Fruit fly (Drosophila melanogaster) whole organism, embryonic: Measurements from ENCODE around the gene Cad99C.

ENCODE experiments used
- CG10147 ChIP-seq: fragments of 200-800 bp; sonication (Bioruptor generic); optimal IDR thresholded peaks from 2 replicates; lab custom pipeline; 2019; ENCODE audit warnings: missing biosample characterization, mild to moderate bottlenecking, missing genetic modification characterization, moderate library complexity
- CG10274 ChIP-seq: fragments of 200-800 bp; sonication (Bioruptor generic); optimal IDR thresholded peaks from 3 replicates; lab custom pipeline; 2017; ENCODE audit warnings: missing biosample characterization, mild to moderate bottlenecking, missing genetic modification characterization
- CG11456 ChIP-seq: fragments of 200-800 bp; sonication (Bioruptor generic); IDR thresholded peaks from 3 replicates; pipeline ENCODE4 v1.3.6; 2022; ENCODE audit warnings: missing biosample characterization, missing genetic modification characterization
- CG12942 ChIP-seq: fragments of 200-800 bp; sonication (Bioruptor generic); optimal IDR thresholded peaks from 3 replicates; lab custom pipeline; 2016; ENCODE audit warnings: missing biosample characterization, missing genetic modification characterization
- CG14710 ChIP-seq: fragments of 200-800 bp; sonication (Bioruptor generic); optimal IDR thresholded peaks from 3 replicates; lab custom pipeline; 2019; ENCODE audit warnings: missing biosample characterization, mild to moderate bottlenecking, missing genetic modification characterization, moderate library complexity
- CG16863 ChIP-seq: fragments of 200-800 bp; sonication (Bioruptor generic); optimal IDR thresholded peaks from 3 replicates; lab custom pipeline; 2016; ENCODE audit warnings: missing biosample characterization, missing genetic modification characterization
- CG1832 ChIP-seq: fragments of 200-800 bp; sonication (Bioruptor generic); optimal IDR thresholded peaks from 2 replicates; lab custom pipeline; 2017; ENCODE audit warnings: missing biosample characterization, mild to moderate bottlenecking, missing genetic modification characterization, inconsistent platforms
- CG18599 ChIP-seq: fragments of 200-800 bp; sonication (Bioruptor generic); optimal IDR thresholded peaks from 3 replicates; lab custom pipeline; 2017; ENCODE audit warnings: missing biosample characterization, missing genetic modification characterization, mild to moderate bottlenecking, moderate library complexity, missing genetic modification reagents
- CG31388 ChIP-seq: fragments of 200-800 bp; sonication (Bioruptor generic); optimal IDR thresholded peaks from 2 replicates; lab custom pipeline; 2016; ENCODE audit warnings: missing biosample characterization, missing genetic modification characterization
- CG6791 ChIP-seq: fragments of 200-800 bp; sonication (Bioruptor generic); IDR thresholded peaks from 3 replicates; pipeline ENCODE4 v1.3.6; 2022; ENCODE audit warnings: missing biosample characterization, missing genetic modification characterization; ENCODE audit not compliant: partially characterized antibody
- CG7839 ChIP-seq: fragments of 200-800 bp; sonication (Bioruptor generic); optimal IDR thresholded peaks from 3 replicates; lab custom pipeline; 2018; ENCODE audit warnings: missing biosample characterization, mild to moderate bottlenecking, missing genetic modification characterization, moderate library complexity
- CG8388 ChIP-seq: fragments of 200-800 bp; sonication (Bioruptor generic); optimal IDR thresholded peaks from 2 replicates; lab custom pipeline; 2019; ENCODE audit warnings: missing biosample characterization, mild to moderate bottlenecking, missing genetic modification characterization, moderate library complexity
- HHEX ChIP-seq: fragments of 200-800 bp; sonication (Bioruptor generic); optimal IDR thresholded peaks from 3 replicates; lab custom pipeline; 2017; ENCODE audit warnings: missing biosample characterization, mild to moderate bottlenecking, missing genetic modification characterization, missing genetic modification reagents
- Mad ChIP-seq: fragments of 200-800 bp; sonication (Bioruptor generic); optimal IDR thresholded peaks from 2 replicates; lab custom pipeline; 2016; ENCODE audit warnings: missing biosample characterization, missing genetic modification characterization
- Nf-YC ChIP-seq: fragments of 200-800 bp; optimal IDR thresholded peaks from 3 replicates; lab custom pipeline; 2019; ENCODE audit warnings: missing biosample characterization, mild to moderate bottlenecking, missing genetic modification characterization, moderate library complexity
- PHDP ChIP-seq: fragments of 200-800 bp; sonication (Bioruptor generic); optimal IDR thresholded peaks from 3 replicates; lab custom pipeline; 2018; ENCODE audit warnings: missing biosample characterization, mild to moderate bottlenecking, missing genetic modification characterization, moderate library complexity
- Rx ChIP-seq: fragments of 200-800 bp; sonication (Bioruptor generic); IDR thresholded peaks from 2 replicates; pipeline ENCODE4 v1.3.6; 2022; ENCODE audit warnings: missing biosample characterization, missing genetic modification characterization
- Sox100B ChIP-seq: fragments of 200-800 bp; sonication (Bioruptor generic); optimal IDR thresholded peaks from 3 replicates; lab custom pipeline; 2018; ENCODE audit warnings: missing biosample characterization, mild to moderate bottlenecking, missing genetic modification characterization
- bcd ChIP-seq: fragments of 200-800 bp; sonication (Bioruptor generic); optimal IDR thresholded peaks from 2 replicates; lab custom pipeline; 2017; ENCODE audit warnings: missing biosample characterization, mild to moderate bottlenecking, missing genetic modification characterization
- dmrt99B ChIP-seq: fragments of 200-800 bp; sonication (Bioruptor generic); optimal IDR thresholded peaks from 2 replicates; lab custom pipeline; 2018; ENCODE audit warnings: missing biosample characterization, mild to moderate bottlenecking, missing genetic modification characterization, moderate library complexity
- ftz-f1 ChIP-seq: fragments of 200-800 bp; sonication (Bioruptor generic); optimal IDR thresholded peaks from 2 replicates; lab custom pipeline; 2016; ENCODE audit warnings: missing biosample characterization, missing genetic modification characterization
- gcm2 ChIP-seq: fragments of 200-800 bp; sonication (Bioruptor generic); optimal IDR thresholded peaks from 2 replicates; lab custom pipeline; 2016; ENCODE audit warnings: missing biosample characterization, missing genetic modification characterization
- inv ChIP-seq: fragments of 200-800 bp; sonication (Bioruptor generic); IDR thresholded peaks from 2 replicates; pipeline ENCODE4 v1.3.6; 2022; ENCODE audit warnings: missing biosample characterization, missing genetic modification characterization; ENCODE audit not compliant: partially characterized antibody
- p53 ChIP-seq: fragments of 200-800 bp; sonication (Bioruptor generic); optimal IDR thresholded peaks from 2 replicates; lab custom pipeline; 2016; ENCODE audit warnings: missing biosample characterization, missing genetic modification characterization
- pho ChIP-seq: fragments of 200-800 bp; sonication (Bioruptor generic); optimal IDR thresholded peaks from 2 replicates; lab custom pipeline; 2016; ENCODE audit warnings: missing biosample characterization, missing genetic modification characterization
- sens ChIP-seq: fragments of 200-800 bp; sonication (Bioruptor generic); peaks from one replicate; lab custom pipeline; 2016; ENCODE audit warnings: missing biosample characterization, missing genetic modification characterization
- zf30C ChIP-seq: fragments of 200-800 bp; sonication (Bioruptor generic); optimal IDR thresholded peaks from 3 replicates; lab custom pipeline; 2018; ENCODE audit warnings: missing biosample characterization, mild to moderate bottlenecking, missing genetic modification characterization

Cad99C gene

DNA sequence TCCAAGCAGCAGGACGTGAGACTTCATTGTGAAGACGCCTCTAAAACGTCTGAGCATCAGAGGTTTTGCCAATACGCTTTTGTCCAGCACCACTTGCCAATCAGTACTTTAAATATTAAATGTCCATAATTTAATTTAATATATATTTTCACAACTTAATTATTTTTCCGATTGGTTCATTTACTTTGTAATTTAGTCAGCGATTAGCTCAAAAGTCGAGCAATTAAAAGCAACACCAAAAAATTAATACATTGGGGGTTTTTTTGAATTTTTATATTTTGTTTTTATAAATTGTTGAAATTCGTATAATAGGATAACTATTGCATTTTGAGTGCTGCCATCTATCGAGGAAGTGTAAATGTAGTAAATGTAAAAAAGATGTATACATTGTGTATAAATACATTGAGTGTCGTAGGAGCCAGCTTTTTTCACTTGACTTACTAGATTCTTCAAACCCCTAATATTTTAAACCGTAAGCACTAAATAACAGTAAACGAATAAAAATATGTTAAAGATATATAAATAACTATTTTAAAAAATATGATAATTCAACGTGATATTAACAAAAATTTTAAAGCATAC is 62.4 kb downstream of the Cad99C start, which contains the start of gene CG15517 (continued):
- TF ChIP-seq CG10274 (GFP tag; lab: Kevin White, UChicago) (no peak), dmrt99B (tag; lab: Kevin White, UChicago) (no peak), CG6791 (GFP tag; lab: Robert Waterston, UW) (peak; percentile 60; the same call in 1 of the 3 replicates), Rx (GFP tag; lab: Robert Waterston, UW) (no peak), zf30C (GFP tag; lab: Kevin White, UChicago) (no peak), CG14710 (peak; percentile 19), CG12942 (GFP tag; lab: Kevin White, UChicago) (no peak), inv (no peak), CG31388 (GFP tag; lab: Kevin White, UChicago) (no peak), p53 (no peak), CG11456 (GFP tag; lab: Robert Waterston, UW) (peak; percentile 58; the same call in 1 of the 3 replicates), CG8388 (GFP tag; lab: Kevin White, UChicago) (no peak), Sox100B (GFP tag; lab: Kevin White, UChicago) (no peak), CG1832 (GFP tag; lab: Kevin White, UChicago) (no peak), CG16863 (no peak), CG10147 (GFP tag; lab: Kevin White, UChicago) (no peak), pho (GFP tag; lab: Kevin White, UChicago) (no peak), sens (GFP tag; lab: Kevin White, UChicago) (no peak), PHDP (peak; percentile 14), Mad (no peak), CG7839 (peak; percentile 38), bcd (no peak), HHEX (no peak), CG18599 (GFP tag; lab: Kevin White, UChicago) (no peak), Nf-YC (no peak), ftz-f1 (GFP tag; lab: Kevin White, UChicago) (no peak), gcm2 (no peak)
